Worm (Caenorhabditis elegans): ENCODE measurements around the gene C16D2.1.
A peak's percentile ranks its signal among the peaks of the same experiment; 100 is the strongest.

DNA sequence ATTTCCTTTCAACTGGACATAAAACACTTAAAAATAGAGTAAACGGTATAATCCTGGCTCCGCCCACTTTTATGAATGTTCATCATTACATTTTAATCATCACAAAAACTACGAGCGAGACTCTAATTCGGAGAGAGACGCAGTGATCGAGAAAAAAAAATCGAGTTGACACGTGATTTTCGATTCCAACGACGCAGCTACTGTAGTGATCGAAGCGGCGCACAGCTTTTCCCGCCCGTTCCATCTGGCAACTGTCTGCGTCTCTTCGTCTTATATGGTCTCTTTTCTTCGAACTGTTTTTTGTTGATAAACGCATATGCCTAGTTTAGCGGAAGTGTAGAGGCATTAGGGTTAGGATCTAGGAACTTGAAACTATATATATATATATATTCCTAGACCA, 17.7 kb upstream of the C16D2.1 start:
- TF ChIP-seq nhr-11 (tag; optimal IDR thresholded peaks at IDR 0.05) (no peak), ceh-45 (GFP tag; IDR thresholded peaks at IDR 0.05) (no peak), pag-3 (tag; optimal IDR thresholded peaks at IDR 0.05; ENCODE audit: borderline replicate concordance) (no peak), ceh-30 (tag; optimal IDR thresholded peaks at IDR 0.05) (no peak), ceh-9 (tag; optimal IDR thresholded peaks at IDR 0.05) (no peak), pha-4 (tag; optimal IDR thresholded peaks at IDR 0.05) (no peak), hlh-30 (tag; optimal IDR thresholded peaks at IDR 0.05; ENCODE audit: insufficient read depth) (peak; percentile 49), sox-4 (tag; optimal IDR thresholded peaks at IDR 0.05) (no peak), hlh-8 (tag; optimal IDR thresholded peaks at IDR 0.05) (no peak)

All from whole organism, late embryonic.